Worm (Caenorhabditis elegans) whole organism, early embryonic: ENCODE measurements around the gene F09G8.7.

ENCODE experiments used
- B0310.2 ChIP-seq: sonication (generic microtip); optimal IDR thresholded peaks from 2 replicates; lab custom pipeline; 2016; ENCODE audit warnings: mild to moderate bottlenecking, missing genetic modification characterization, missing compliant biosample characterization
- F13C5.2 ChIP-seq: sonication (generic microtip); optimal IDR thresholded peaks from 2 replicates; lab custom pipeline; 2017; ENCODE audit warnings: mild to moderate bottlenecking, missing genetic modification characterization, inconsistent platforms, missing compliant biosample characterization
- aly-1 ChIP-seq: sonication (generic microtip); optimal IDR thresholded peaks from 2 replicates; lab custom pipeline; 2016; ENCODE audit warnings: missing genetic modification characterization, missing compliant biosample characterization
- ama-1 ChIP-seq: fragments of 150-350 bp; optimal IDR thresholded peaks from 2 replicates; lab custom pipeline; 2014
- ceh-13 ChIP-seq: fragments of 200-800 bp; sonication (Bioruptor generic); optimal IDR thresholded peaks from 2 replicates; lab custom pipeline; 2018; ENCODE audit warnings: mild to moderate bottlenecking, missing genetic modification characterization, missing compliant biosample characterization
- ceh-36 ChIP-seq: sonication (generic microtip); optimal IDR thresholded peaks from 2 replicates; lab custom pipeline; 2016; ENCODE audit warnings: missing genetic modification characterization, inconsistent platforms, missing compliant biosample characterization
- ets-7 ChIP-seq: sonication (generic microtip); optimal IDR thresholded peaks from 2 replicates; lab custom pipeline; 2016; ENCODE audit warnings: missing genotype, missing genetic modification characterization, missing compliant biosample characterization
- flt-1 ChIP-seq: fragments of 200-800 bp; sonication (Bioruptor generic); IDR thresholded peaks from 2 replicates; pipeline ENCODE4 v1.3.6; 2022; ENCODE audit warnings: missing genetic modification characterization, missing compliant biosample characterization
- hmbx-1 ChIP-seq: sonication (generic microtip); optimal IDR thresholded peaks from 2 replicates; lab custom pipeline; 2016; ENCODE audit warnings: mild to moderate bottlenecking, missing genetic modification characterization, missing compliant biosample characterization
- hmg-4 ChIP-seq: fragments of 200-800 bp; sonication (Bioruptor generic); optimal IDR thresholded peaks from 2 replicates; lab custom pipeline; 2018; ENCODE audit warnings: mild to moderate bottlenecking, missing genetic modification characterization, missing compliant biosample characterization
- hnd-1 ChIP-seq: sonication (generic microtip); optimal IDR thresholded peaks from 2 replicates; lab custom pipeline; 2016; ENCODE audit warnings: missing genetic modification characterization, missing compliant biosample characterization
- pes-1 ChIP-seq: fragments of 200-800 bp; sonication (Bioruptor generic); IDR thresholded peaks from 2 replicates; pipeline ENCODE4 v1.3.6; 2022; ENCODE audit warnings: missing genetic modification reagents, missing genetic modification characterization, missing compliant biosample characterization
- scrt-1 ChIP-seq: fragments of 200-800 bp; sonication (Bioruptor generic); IDR thresholded peaks from 2 replicates; pipeline ENCODE4 v1.3.6; 2022; ENCODE audit warnings: missing genetic modification characterization, missing compliant biosample characterization
- sea-1 ChIP-seq: fragments of 200-800 bp; sonication (Bioruptor generic); conservative IDR thresholded peaks from 2 replicates; pipeline ENCODE4 v1.3.6; 2022; ENCODE audit warnings: missing genetic modification characterization, missing compliant biosample characterization
- tbx-11 ChIP-seq: fragments of 200-800 bp; sonication (Bioruptor generic); IDR thresholded peaks from 2 replicates; pipeline ENCODE4 v1.3.6; 2022; ENCODE audit warnings: missing genetic modification characterization, missing compliant biosample characterization
- tbx-37 ChIP-seq: fragments of 200-800 bp; sonication (Bioruptor generic); conservative IDR thresholded peaks from 2 replicates; pipeline ENCODE4 v1.3.6; 2022; ENCODE audit warnings: missing genetic modification reagents, missing genetic modification characterization, missing compliant biosample characterization
- tra-4 ChIP-seq: sonication (generic microtip); optimal IDR thresholded peaks from 2 replicates; lab custom pipeline; 2017; ENCODE audit warnings: missing genetic modification characterization, missing compliant biosample characterization

Gene F09G8.7

ce11 chrIII:8254938-8255337 lies 13.2 kb downstream of the F09G8.7 start, which contains the start of gene F09G8.5:
TSS of gene F09G8.5 (plus strand) at chrIII:8254975.
- TF ChIP-seq hnd-1 (no peak), flt-1 (GFP tag; lab: Robert Waterston, UW) (no peak), ceh-13 (GFP tag; lab: Kevin White, UChicago) (no peak), B0310.2 (no peak), aly-1 (tag; lab: Kevin White, UChicago) (no peak), ets-7 (tag; lab: Kevin White, UChicago) (no peak), tra-4 (tag; lab: Kevin White, UChicago) (no peak), ceh-36 (tag; lab: Kevin White, UChicago) (no peak), tbx-37 (GFP tag; lab: Robert Waterston, UW) (no peak), ama-1 (no peak), F13C5.2 (tag; lab: Kevin White, UChicago) (no peak), pes-1 (GFP tag; lab: Robert Waterston, UW) (no peak), hmbx-1 (tag; lab: Kevin White, UChicago) (no peak), tbx-11 (GFP tag; lab: Robert Waterston, UW) (no peak)

- TF ChIP-seq hmg-4 (peak; percentile 54), F13C5.2 (tag; lab: Kevin White, UChicago) (peak; percentile 51), sea-1 (no peak)
Observed at ce11 chrIII:8250007-8250683, 18.0 kb downstream of the F09G8.7 start, which contains the start of gene knl-1. TSS of gene knl-1 (plus strand) at chrIII:8250632.

- TF ChIP-seq tra-4 (tag; lab: Kevin White, UChicago) (no peak), aly-1 (tag; lab: Kevin White, UChicago) (no peak)
Observed at ce11 chrIII:8249381-8249780, 18.8 kb downstream of the F09G8.7 start, which contains the start of the genes C02F5.10 and C02F5.2. TSS of gene C02F5.10 (minus strand) at chrIII:8249481. TSS of gene C02F5.2 (plus strand) at chrIII:8249619.

- TF ChIP-seq sea-1 (no peak), ceh-36 (tag; lab: Kevin White, UChicago) (no peak), tbx-37 (GFP tag; lab: Robert Waterston, UW) (no peak)
Observed at ce11 chrIII:8247051-8247450, 21.1 kb downstream of the F09G8.7 start, which contains the start of gene C02F5.13. TSS of gene C02F5.13 (plus strand) at chrIII:8247351.

ce11 chrIII:8245591-8245990 lies 22.6 kb downstream of the F09G8.7 start, which contains the start of gene C02F5.3:
TSS of gene C02F5.3 (plus strand) at chrIII:8245891.
- TF ChIP-seq scrt-1: no peak
- no peak for TF ChIP-seq tbx-11 (GFP tag; lab: Robert Waterston, UW)
- no peak for TF ChIP-seq hmg-4
- TF ChIP-seq ama-1: no peak
- no peak for TF ChIP-seq B0310.2

- no peak for TF ChIP-seq tra-4 (tag; lab: Kevin White, UChicago)
- no peak for TF ChIP-seq aly-1 (tag; lab: Kevin White, UChicago)
Observed at ce11 chrIII:8244052-8244451, 24.1 kb downstream of the F09G8.7 start, which contains the start of the genes pbs-6 and cids-1. TSS of gene pbs-6 (minus strand) at chrIII:8244092. TSS of gene cids-1 (plus strand) at chrIII:8244445.

- TF ChIP-seq flt-1 (GFP tag; lab: Robert Waterston, UW) (no peak), tra-4 (tag; lab: Kevin White, UChicago) (no peak), pes-1 (GFP tag; lab: Robert Waterston, UW) (no peak), tbx-37 (GFP tag; lab: Robert Waterston, UW) (no peak), tbx-11 (GFP tag; lab: Robert Waterston, UW) (no peak), hmg-4 (no peak), aly-1 (tag; lab: Kevin White, UChicago) (no peak), B0310.2 (no peak), scrt-1 (no peak), F13C5.2 (tag; lab: Kevin White, UChicago) (no peak), ama-1 (no peak), sea-1 (no peak), ceh-13 (GFP tag; lab: Kevin White, UChicago) (no peak), ets-7 (tag; lab: Kevin White, UChicago) (no peak), ceh-36 (tag; lab: Kevin White, UChicago) (no peak), hmbx-1 (tag; lab: Kevin White, UChicago) (no peak), hnd-1 (no peak)
Observed at ce11 chrIII:8242809-8243208, 25.3 kb downstream of the F09G8.7 start, which contains the start of gene C02F5.12. TSS of gene C02F5.12 (minus strand) at chrIII:8243029.

- TF ChIP-seq B0310.2 (no peak), ceh-36 (tag; lab: Kevin White, UChicago) (no peak), F13C5.2 (tag; lab: Kevin White, UChicago) (no peak), ama-1 (no peak), ceh-13 (GFP tag; lab: Kevin White, UChicago) (no peak), tbx-37 (GFP tag; lab: Robert Waterston, UW) (no peak)
Observed at ce11 chrIII:8240948-8241347, 27.2 kb downstream of the F09G8.7 start.

- no peak for TF ChIP-seq F13C5.2 (tag; lab: Kevin White, UChicago)
- TF ChIP-seq flt-1 (GFP tag; lab: Robert Waterston, UW): no peak
- TF ChIP-seq tbx-11 (GFP tag; lab: Robert Waterston, UW): no peak
- no peak for TF ChIP-seq ceh-13 (GFP tag; lab: Kevin White, UChicago)
- TF ChIP-seq aly-1 (tag; lab: Kevin White, UChicago): no peak
- no peak for TF ChIP-seq ceh-36 (tag; lab: Kevin White, UChicago)
- TF ChIP-seq pes-1 (GFP tag; lab: Robert Waterston, UW): no peak
- TF ChIP-seq tbx-37 (GFP tag; lab: Robert Waterston, UW): no peak
- TF ChIP-seq hmbx-1 (tag; lab: Kevin White, UChicago): no peak
- no peak for TF ChIP-seq sea-1
- no peak for TF ChIP-seq tra-4 (tag; lab: Kevin White, UChicago)
- no peak for TF ChIP-seq ama-1
- TF ChIP-seq scrt-1: no peak
- TF ChIP-seq hmg-4: no peak
- TF ChIP-seq hnd-1: no peak
- TF ChIP-seq B0310.2: no peak
- no peak for TF ChIP-seq ets-7 (tag; lab: Kevin White, UChicago)
Observed at ce11 chrIII:8240247-8240646, 27.9 kb downstream of the F09G8.7 start.
